Worm (Caenorhabditis elegans) whole organism, L3 larva: ENCODE measurements around the gene C14E2.4.

Source experiments
- ZK546.5 ChIP-seq: sonication (generic microtip); optimal IDR thresholded peaks from 2 replicates; lab custom pipeline; 2017; ENCODE audit warnings: missing biosample characterization, missing genetic modification characterization
- ceh-28 ChIP-seq: fragments of 150-350 bp; optimal IDR thresholded peaks from 2 replicates; lab custom pipeline; 2014; ENCODE audit warnings: missing biosample characterization, missing genetic modification reagents, missing genetic modification characterization
- ceh-82 ChIP-seq: fragments of 150-350 bp; optimal IDR thresholded peaks from 2 replicates; lab custom pipeline; 2014; ENCODE audit warnings: missing biosample characterization, missing genetic modification characterization
- ceh-9 ChIP-seq: sonication (generic microtip); optimal IDR thresholded peaks from 2 replicates; lab custom pipeline; 2018; ENCODE audit warnings: missing biosample characterization, missing genetic modification characterization
- egl-27 ChIP-seq: sonication (generic microtip); optimal IDR thresholded peaks from 4 replicates; lab custom pipeline; 2017; ENCODE audit warnings: missing biosample characterization, missing genetic modification reagents, missing genetic modification characterization
- egl-5 ChIP-seq: fragments of 150-350 bp; optimal IDR thresholded peaks from 2 replicates; lab custom pipeline; 2017; ENCODE audit warnings: missing biosample characterization, missing genetic modification reagents, missing genetic modification characterization, inconsistent platforms
- elt-2 ChIP-seq: sonication (generic microtip); optimal IDR thresholded peaks from 2 replicates; lab custom pipeline; 2016; ENCODE audit warnings: missing genetic modification reagents, mild to moderate bottlenecking, missing genetic modification characterization, missing compliant biosample characterization
- elt-3 ChIP-seq, 3 experiments: fragments of 150-350 bp in 1 of 3; sonication (generic microtip) in 2 of 3; optimal IDR thresholded peaks; 2 replicates in 2 of 3; 4 replicates in 1 of 3; lab custom pipeline; 2014 to 2017; ENCODE audit warnings: missing biosample characterization in 3 of 3, missing genetic modification characterization in 3 of 3
- eor-1 ChIP-seq, 2 experiments: fragments of 150-350 bp; optimal IDR thresholded peaks; 2 replicates each; lab custom pipeline; 2014 to 2018; ENCODE audit warnings: missing biosample characterization in 2 of 2, missing genetic modification characterization in 2 of 2
- fkh-10 ChIP-seq: sonication (generic microtip); optimal IDR thresholded peaks from 2 replicates; lab custom pipeline; 2017; ENCODE audit warnings: missing biosample characterization, missing genetic modification reagents, missing genetic modification characterization
- fkh-2 ChIP-seq: fragments of 150-350 bp; optimal IDR thresholded peaks from 2 replicates; lab custom pipeline; 2014; ENCODE audit warnings: missing biosample characterization, missing genetic modification reagents, missing genetic modification characterization
- fos-1 ChIP-seq: fragments of 150-350 bp; optimal IDR thresholded peaks from 2 replicates; lab custom pipeline; 2014; ENCODE audit warnings: missing biosample characterization, missing genetic modification characterization
- hmg-11 ChIP-seq: sonication (generic microtip); optimal IDR thresholded peaks from 2 replicates; lab custom pipeline; 2016; ENCODE audit warnings: missing genetic modification characterization, missing compliant biosample characterization
- jun-1 ChIP-seq: fragments of 150-350 bp; optimal IDR thresholded peaks from 2 replicates; lab custom pipeline; 2014; ENCODE audit warnings: missing biosample characterization, missing genetic modification reagents, missing genetic modification characterization
- lin-15B ChIP-seq: fragments of 150-350 bp; optimal IDR thresholded peaks from 2 replicates; lab custom pipeline; 2014; ENCODE audit warnings: missing biosample characterization, missing genetic modification characterization
- lsy-12 ChIP-seq: sonication (generic microtip); optimal IDR thresholded peaks from 2 replicates; lab custom pipeline; 2016; ENCODE audit warnings: mild to moderate bottlenecking, missing genetic modification characterization, missing compliant biosample characterization
- mdl-1 ChIP-seq: fragments of 150-350 bp; optimal IDR thresholded peaks from 2 replicates; lab custom pipeline; 2014; ENCODE audit warnings: missing biosample characterization, missing genetic modification characterization
- mml-1 ChIP-seq: fragments of 150-350 bp; sonication (generic microtip); optimal IDR thresholded peaks from 3 replicates; lab custom pipeline; 2014; ENCODE audit warnings: missing biosample characterization, missing genetic modification characterization
- nfya-1 ChIP-seq: sonication (generic microtip); optimal IDR thresholded peaks from 2 replicates; lab custom pipeline; 2017; ENCODE audit warnings: missing genetic modification characterization, mild to moderate bottlenecking, missing compliant biosample characterization, antibody characterized with exemption, moderate library complexity; ENCODE audit not compliant: insufficient read depth
- nhr-11 ChIP-seq: fragments of 150-350 bp; optimal IDR thresholded peaks from 2 replicates; lab custom pipeline; 2014; ENCODE audit warnings: missing biosample characterization, missing genetic modification characterization
- nhr-12 ChIP-seq: fragments of 150-350 bp; optimal IDR thresholded peaks from 2 replicates; lab custom pipeline; 2014; ENCODE audit warnings: missing biosample characterization, missing genetic modification characterization
- nhr-23 ChIP-seq: fragments of 150-350 bp; optimal IDR thresholded peaks from 2 replicates; lab custom pipeline; 2014; ENCODE audit warnings: missing biosample characterization, missing genetic modification reagents, missing genetic modification characterization
- nhr-28 ChIP-seq: fragments of 150-350 bp; optimal IDR thresholded peaks from 2 replicates; lab custom pipeline; 2014; ENCODE audit warnings: missing biosample characterization, missing genetic modification characterization
- nhr-43 ChIP-seq: sonication (generic microtip); optimal IDR thresholded peaks from 2 replicates; lab custom pipeline; 2016; ENCODE audit warnings: mild to moderate bottlenecking, missing genetic modification characterization, missing compliant biosample characterization; ENCODE audit not compliant: poor library complexity, severe bottlenecking
- nhr-77 ChIP-seq: fragments of 150-350 bp; optimal IDR thresholded peaks from 2 replicates; lab custom pipeline; 2014; ENCODE audit warnings: missing biosample characterization, missing genetic modification characterization
- pha-4 ChIP-seq: fragments of 150-350 bp; optimal IDR thresholded peaks from 2 replicates; lab custom pipeline; 2014; ENCODE audit warnings: missing biosample characterization, missing genetic modification reagents, missing genetic modification characterization
- sea-2 ChIP-seq: fragments of 150-350 bp; sonication (generic microtip); optimal IDR thresholded peaks from 4 replicates; lab custom pipeline; 2014; ENCODE audit warnings: missing biosample characterization, missing genetic modification reagents, missing genetic modification characterization
- skn-1 ChIP-seq: fragments of 150-350 bp; optimal IDR thresholded peaks from 2 replicates; lab custom pipeline; 2014; ENCODE audit warnings: missing biosample characterization, missing genetic modification characterization
- snpc-4 ChIP-seq: fragments of 150-350 bp; optimal IDR thresholded peaks from 2 replicates; lab custom pipeline; 2014; ENCODE audit warnings: missing biosample characterization, missing genetic modification characterization
- tbx-2 ChIP-seq: sonication (generic microtip); optimal IDR thresholded peaks from 2 replicates; lab custom pipeline; 2016; ENCODE audit warnings: mild to moderate bottlenecking, missing genetic modification characterization, missing compliant biosample characterization
- unc-39 ChIP-seq: sonication (generic microtip); optimal IDR thresholded peaks from 4 replicates; lab custom pipeline; 2017; ENCODE audit warnings: missing biosample characterization, missing genetic modification characterization
- unc-62 ChIP-seq: fragments of 150-350 bp; sonication (generic microtip); optimal IDR thresholded peaks from 4 replicates; lab custom pipeline; 2014; ENCODE audit warnings: missing biosample characterization, missing genetic modification reagents, missing genetic modification characterization
- ztf-4 ChIP-seq: fragments of 150-350 bp; optimal IDR thresholded peaks from 2 replicates; lab custom pipeline; 2014; ENCODE audit warnings: missing biosample characterization, missing genetic modification characterization

The C14E2.4 gene

DNA sequence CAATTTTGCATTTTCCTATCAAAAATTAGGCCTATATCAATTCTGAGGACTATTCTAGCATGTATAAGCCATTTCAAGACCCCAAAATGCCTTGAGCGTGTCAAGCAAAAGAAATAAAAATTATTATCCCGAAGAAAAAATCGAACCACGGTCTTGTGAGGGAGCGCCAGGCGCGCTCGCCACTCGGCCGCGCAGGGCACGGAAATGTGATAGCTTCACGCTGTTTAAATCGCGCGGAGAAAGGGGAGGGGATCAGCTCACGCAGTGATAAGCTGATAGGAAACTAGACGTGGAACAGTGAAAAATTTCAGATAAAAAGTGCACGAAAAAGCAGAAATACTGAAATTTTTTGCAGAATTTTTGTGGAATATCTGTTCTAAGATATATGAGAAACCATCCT lies 16.6 kb upstream of the C14E2.4 start:
- TF ChIP-seq hmg-11 (peak; percentile 67), egl-5 (tag; lab: Kevin White, UChicago) (no peak), lsy-12 (tag; lab: Kevin White, UChicago) (peak; percentile 87), tbx-2 (peak; percentile 19)

DNA sequence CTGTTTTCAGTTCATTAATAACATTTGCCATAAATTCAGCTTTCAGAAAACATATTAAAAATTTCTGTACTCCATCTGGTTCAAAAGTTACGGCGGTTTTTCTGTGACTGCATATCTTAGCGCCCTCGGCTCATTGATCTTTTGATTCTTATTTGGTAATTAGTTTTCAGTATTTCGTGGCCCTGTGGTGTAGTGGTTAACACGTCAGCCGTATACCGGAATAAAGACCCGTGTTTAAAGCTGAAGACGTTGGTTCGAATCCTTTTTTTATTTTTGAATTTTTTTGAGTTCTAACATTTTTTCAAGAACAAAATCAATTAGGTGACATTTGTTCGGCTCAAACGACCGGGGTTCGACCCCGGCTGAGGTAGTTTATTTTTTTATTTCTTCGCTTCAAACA lies 9.3 kb upstream of the C14E2.4 start:
- TF ChIP-seq ceh-82 (tag; lab: Kevin White, UChicago), result no peak
- no peak for TF ChIP-seq ceh-9 (tag; lab: Kevin White, UChicago)
- no peak for TF ChIP-seq lin-15B (tag; lab: Kevin White, UChicago)
- TF ChIP-seq unc-62 (GFP tag; lab: Kevin White, UChicago), result no peak
- no peak for TF ChIP-seq snpc-4
- TF ChIP-seq fkh-2, result no peak
- TF ChIP-seq pha-4 (tag; lab: Kevin White, UChicago), result no peak
- TF ChIP-seq elt-2, result no peak
- TF ChIP-seq mdl-1 (tag; lab: Kevin White, UChicago), result no peak
- TF ChIP-seq jun-1 (tag; lab: Kevin White, UChicago), result no peak
- TF ChIP-seq ceh-28 (tag; lab: Kevin White, UChicago), result no peak
- TF ChIP-seq nhr-43 (tag; lab: Kevin White, UChicago), result no peak
- TF ChIP-seq nhr-11 (tag; lab: Kevin White, UChicago), result no peak
- TF ChIP-seq nfya-1 (tag; lab: Kevin White, UChicago), result no peak

DNA sequence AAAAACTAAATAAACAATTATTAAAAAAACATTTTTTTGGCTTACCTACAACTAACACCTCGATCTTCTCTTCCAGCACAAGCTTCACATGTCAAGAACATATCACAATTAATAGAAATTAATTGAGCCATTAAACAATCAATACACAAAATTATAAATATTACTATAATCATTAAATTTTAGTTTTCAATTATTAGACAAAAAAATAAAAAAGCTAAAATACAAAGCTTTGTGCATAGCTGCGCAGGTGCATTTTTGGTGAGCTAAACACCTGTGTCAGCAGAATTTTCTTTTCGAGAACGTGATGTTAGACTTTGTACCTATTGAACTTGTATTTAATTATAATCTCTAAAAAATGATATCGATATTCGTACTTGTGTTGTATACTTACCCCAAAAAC lies 8.8 kb upstream of the C14E2.4 start, which contains the start of gene C14E2.6:
Gene C14E2.6, minus strand, starts transcription at position 101 of the 400 bp plus-strand sequence.
- TF ChIP-seq egl-27 (tag; lab: Kevin White, UChicago), result no peak

DNA sequence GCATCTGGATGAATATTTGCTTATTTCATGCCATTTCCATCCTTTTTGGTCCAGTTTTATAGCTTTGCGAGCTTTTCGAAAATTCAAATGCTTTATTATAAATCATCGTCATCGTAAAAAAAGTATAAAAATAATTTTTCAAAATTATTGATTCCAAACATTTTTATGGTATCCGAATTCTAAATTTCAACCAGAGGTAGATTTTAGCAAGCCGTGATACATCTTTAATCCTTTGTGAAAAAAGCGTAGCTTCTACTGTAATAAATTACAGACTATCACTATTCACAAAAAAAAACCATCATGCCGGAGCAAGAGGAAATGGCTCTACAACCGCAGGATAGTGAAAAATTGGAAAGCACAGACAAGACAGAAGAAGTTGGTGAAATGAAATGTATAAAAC lies 5.0 kb upstream of the C14E2.4 start, which contains the start of gene C14E2.1:
Gene C14E2.1, plus strand, starts transcription at position 301 of the 400 bp plus-strand sequence.
- no peak for TF ChIP-seq fos-1 (tag; lab: Kevin White, UChicago)
- TF ChIP-seq, all 47 proteins: peak for 0

DNA sequence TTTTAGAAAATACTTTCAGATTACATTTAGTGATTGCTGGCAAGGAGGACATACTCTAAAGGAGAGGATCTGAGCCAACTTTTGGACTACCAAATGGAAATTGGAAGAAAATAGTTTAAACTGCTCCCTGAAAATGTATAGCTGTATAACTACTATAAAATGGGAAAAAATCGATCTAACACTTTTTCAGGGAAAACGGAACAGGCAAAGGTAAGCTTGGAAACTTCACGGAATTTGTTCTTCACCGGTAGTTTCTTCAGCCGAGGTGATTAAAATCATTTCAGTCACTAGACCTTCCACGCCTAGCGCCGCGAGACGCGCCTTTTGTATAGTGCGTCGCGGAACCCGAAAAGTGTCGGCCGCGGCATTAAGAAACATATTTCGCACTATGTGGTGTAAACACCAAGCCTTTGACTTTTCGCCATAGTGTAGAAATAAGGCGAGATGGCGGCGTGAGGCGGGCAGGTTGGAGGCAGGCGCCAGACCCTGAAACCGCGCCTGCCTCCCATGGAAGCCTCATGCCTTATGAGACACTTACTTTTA lies 4.2 kb upstream of the C14E2.4 start, which contains the start of gene C14E2.5:
Gene C14E2.5, minus strand, starts transcription at position 51 of the 543 bp plus-strand sequence.
- no peak for TF ChIP-seq eor-1 (tag; optimal IDR thresholded peaks at IDR 0.05; lab: Kevin White, UChicago)
- TF ChIP-seq unc-39 (tag; lab: Kevin White, UChicago), result no peak
- no peak for TF ChIP-seq mml-1
- TF ChIP-seq fkh-2, result no peak
- no peak for TF ChIP-seq nhr-43 (tag; lab: Kevin White, UChicago)
- TF ChIP-seq mdl-1 (tag; lab: Kevin White, UChicago), result no peak
- no peak for TF ChIP-seq ceh-9 (tag; lab: Kevin White, UChicago)
- no peak for TF ChIP-seq snpc-4
- TF ChIP-seq nhr-11 (tag; lab: Kevin White, UChicago), result no peak

DNA sequence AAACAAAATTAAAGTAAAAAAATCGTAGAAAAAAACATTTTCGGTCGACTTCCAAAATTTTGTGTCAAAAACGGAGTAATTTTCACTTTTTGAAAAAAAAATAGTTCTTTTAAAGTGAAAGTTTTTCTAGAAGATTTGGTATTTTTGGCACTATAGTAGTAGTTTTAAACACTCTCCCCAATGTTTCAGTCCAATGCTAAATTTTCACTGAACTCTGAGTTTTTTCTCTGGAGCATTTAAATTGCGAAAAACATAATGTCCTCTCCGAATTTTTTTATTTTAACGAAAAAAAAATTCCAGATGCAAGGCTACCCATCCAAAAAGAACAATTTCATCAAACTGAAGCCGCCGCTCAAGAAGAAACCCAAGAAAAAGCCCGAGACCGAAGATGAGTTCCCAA lies 5.0 kb downstream of the C14E2.4 start, which contains the start of gene C14E2.7:
Gene C14E2.7, plus strand, starts transcription at position 301 of the 400 bp plus-strand sequence.
- no peak for TF ChIP-seq sea-2
- TF ChIP-seq nhr-77 (tag; lab: Kevin White, UChicago), result no peak
- no peak for TF ChIP-seq snpc-4
- TF ChIP-seq skn-1 (tag; lab: Kevin White, UChicago), result no peak
- no peak for TF ChIP-seq nhr-12 (tag; lab: Kevin White, UChicago)
- TF ChIP-seq nhr-43 (tag; lab: Kevin White, UChicago), result no peak
- TF ChIP-seq eor-1 (tag; optimal IDR thresholded peaks at IDR 0.05; lab: Kevin White, UChicago), result no peak
- no peak for TF ChIP-seq jun-1 (tag; lab: Kevin White, UChicago)
- no peak for TF ChIP-seq nfya-1 (tag; lab: Kevin White, UChicago)
- no peak for TF ChIP-seq fos-1 (tag; lab: Kevin White, UChicago)
- no peak for TF ChIP-seq mml-1
- TF ChIP-seq elt-2, result no peak
- no peak for TF ChIP-seq ZK546.5 (tag; lab: Kevin White, UChicago)
- no peak for TF ChIP-seq tbx-2

DNA sequence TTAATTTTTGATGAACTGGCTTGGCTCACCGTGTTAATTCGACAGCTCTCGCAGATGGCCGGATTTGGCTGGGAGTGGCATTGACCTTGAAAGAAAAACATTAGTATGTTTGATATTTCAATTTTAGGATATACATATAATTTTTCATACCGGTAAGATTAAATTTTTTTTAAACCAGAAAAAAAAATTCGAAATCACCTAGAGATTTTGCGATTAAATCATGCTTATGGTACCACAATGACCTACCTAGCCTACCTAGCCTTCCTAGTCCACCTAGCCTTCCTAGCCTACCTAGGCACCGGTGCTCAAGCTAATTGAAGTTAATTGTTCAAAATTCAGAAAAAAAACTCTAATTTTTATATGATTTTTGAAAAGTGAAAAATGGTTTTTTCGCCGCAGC lies 9.7 kb downstream of the C14E2.4 start, which contains the start of gene C14E2.3:
Gene C14E2.3, minus strand, starts transcription at position 101 of the 400 bp plus-strand sequence.
- TF ChIP-seq ztf-4 (tag; lab: Kevin White, UChicago), result no peak
- no peak for TF ChIP-seq nhr-28
- TF ChIP-seq egl-5 (tag; lab: Kevin White, UChicago), result no peak
- TF ChIP-seq lsy-12 (tag; lab: Kevin White, UChicago), result no peak
- no peak for TF ChIP-seq sea-2
- no peak for TF ChIP-seq pha-4 (tag; lab: Kevin White, UChicago)
- TF ChIP-seq ceh-28 (tag; lab: Kevin White, UChicago), result no peak
- no peak for TF ChIP-seq eor-1 (tag; optimal IDR thresholded peaks at IDR 0.05; lab: Kevin White, UChicago)
- TF ChIP-seq nhr-77 (tag; lab: Kevin White, UChicago), result no peak
- TF ChIP-seq mml-1, result no peak
- no peak for TF ChIP-seq nhr-23 (tag; lab: Kevin White, UChicago)
- TF ChIP-seq egl-27 (tag; lab: Kevin White, UChicago), result no peak
- TF ChIP-seq nhr-12 (tag; lab: Kevin White, UChicago), result no peak
- TF ChIP-seq nhr-11 (tag; lab: Kevin White, UChicago), result no peak
- TF ChIP-seq mdl-1 (tag; lab: Kevin White, UChicago), result no peak
- no peak for TF ChIP-seq fos-1 (tag; lab: Kevin White, UChicago)
- no peak for TF ChIP-seq ceh-82 (tag; lab: Kevin White, UChicago)
- no peak for TF ChIP-seq elt-3 (tag; optimal IDR thresholded peaks at IDR 0.05; lab: Kevin White, UChicago)
- no peak for TF ChIP-seq fkh-10 (GFP tag; lab: Kevin White, UChicago)
- no peak for TF ChIP-seq tbx-2
